Worm (Caenorhabditis elegans) whole organism, L4/young adult: ENCODE data around the gene pgp-4.

Experiments
- dao-5 ChIP-seq: sonication (generic microtip); optimal IDR thresholded peaks from 2 replicates; lab custom pipeline; 2016; ENCODE audit warnings: missing genotype, missing genetic modification characterization, moderate library complexity, missing compliant biosample characterization
- him-1 ChIP-seq: sonication (generic microtip); optimal IDR thresholded peaks from 2 replicates; lab custom pipeline; 2016; ENCODE audit warnings: missing genotype, missing genetic modification reagents, missing genetic modification characterization, missing compliant biosample characterization

DNA sequence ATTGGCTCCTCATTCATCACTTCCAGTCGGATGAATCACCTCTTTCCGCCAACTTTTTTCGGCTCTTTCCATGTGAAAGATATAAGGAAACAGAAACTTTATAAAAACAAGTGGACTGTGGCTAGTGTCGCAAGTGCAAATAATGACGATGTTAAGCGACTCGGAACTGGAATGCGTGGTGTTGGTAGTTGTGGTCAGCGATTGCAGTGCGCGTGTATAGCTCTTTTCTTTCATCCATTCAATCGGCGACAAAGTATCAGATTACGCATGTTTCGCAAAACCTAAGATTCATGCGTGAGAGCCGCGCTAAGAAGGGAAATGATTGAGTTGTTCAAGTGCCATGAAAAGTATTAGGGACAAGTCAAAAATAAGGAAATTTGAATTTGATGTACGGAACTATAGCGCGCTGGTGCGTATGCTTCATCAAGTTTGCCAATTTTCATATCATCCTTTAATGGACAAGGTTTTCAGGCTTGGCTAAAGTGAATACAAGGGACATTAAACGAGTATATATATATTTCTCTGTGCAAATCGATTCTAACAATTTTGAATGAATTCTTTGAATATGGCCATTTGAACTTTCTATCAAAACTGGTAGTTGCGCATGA, 30.2 kb downstream of the pgp-4 start:
- TF ChIP-seq him-1 (tag; lab: Kevin White, UChicago) = no peak
- no peak for TF ChIP-seq dao-5
